Worm (Caenorhabditis elegans) whole organism, L4 larva: ENCODE data around the gene lips-17.

ENCODE experiments used
- F44E2.7 ChIP-seq: fragments of 200-800 bp; sonication (Bioruptor generic); IDR thresholded peaks from 2 replicates; pipeline ENCODE4 v2.1.2; 2022; ENCODE audit warnings: missing genetic modification characterization, missing compliant biosample characterization
- fos-1 ChIP-seq: fragments of 150-350 bp; optimal IDR thresholded peaks from 2 replicates; lab custom pipeline; 2014; ENCODE audit warnings: missing biosample characterization, missing genetic modification characterization
- lin-13 ChIP-seq: fragments of 150-350 bp; optimal IDR thresholded peaks from 2 replicates; lab custom pipeline; 2014; ENCODE audit warnings: missing biosample characterization, missing genetic modification reagents, missing genetic modification characterization
- lir-3 ChIP-seq: sonication (generic microtip); optimal IDR thresholded peaks from 2 replicates; lab custom pipeline; 2016; ENCODE audit warnings: mild to moderate bottlenecking, missing genetic modification characterization, missing compliant biosample characterization
- set-16 ChIP-seq: fragments of 200-800 bp; sonication (Bioruptor generic); IDR thresholded peaks from 2 replicates; pipeline ENCODE4 v1.3.6; 2022; ENCODE audit warnings: missing genetic modification reagents, missing genetic modification characterization, missing compliant biosample characterization
- spr-3 ChIP-seq: fragments of 200-800 bp; sonication (Bioruptor generic); optimal IDR thresholded peaks from 2 replicates; lab custom pipeline; 2018; ENCODE audit warnings: mild to moderate bottlenecking, missing genetic modification characterization, missing compliant biosample characterization
- unc-62 ChIP-seq, 3 experiments: fragments of 150-350 bp in 1 of 3; sonication (generic microtip); optimal IDR thresholded peaks in 2 of 3; peaks in 1 of 3; 1 replicate in 1 of 3; 2 replicates in 2 of 3; lab custom pipeline; 2014 to 2017; ENCODE audit warnings: missing biosample characterization in 3 of 3, missing genetic modification characterization in 3 of 3, missing genetic modification reagents in 3 of 3, missing genotype in 1 of 3
- ztf-11 ChIP-seq: fragments of 150-350 bp; optimal IDR thresholded peaks from 2 replicates; lab custom pipeline; 2014; ENCODE audit warnings: missing biosample characterization, missing genetic modification characterization

DNA sequence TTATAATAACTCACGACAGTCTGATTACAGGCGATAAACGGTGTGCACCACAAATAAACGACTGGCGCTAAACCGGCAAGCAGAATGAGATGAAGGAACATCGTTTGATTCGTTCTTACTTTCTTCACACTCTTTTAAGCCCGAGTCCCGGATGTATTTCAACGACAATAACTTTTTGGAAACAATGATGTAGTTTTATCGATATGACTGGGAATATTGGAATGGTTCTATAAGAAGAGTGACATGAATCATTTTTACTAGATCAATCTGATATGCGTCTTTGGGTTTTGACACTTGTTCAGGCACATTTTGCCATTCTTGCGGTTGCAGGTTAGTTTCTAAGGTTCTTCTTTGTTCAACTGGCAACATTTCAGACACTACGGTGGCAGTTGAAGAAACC lies 46.6 kb upstream of the lips-17 start, which contains the start of the genes ZK1290.11 and ZK1290.1:
- TF ChIP-seq lin-13 (GFP tag; lab: Kevin White, UChicago) (no peak), F44E2.7 (GFP tag; lab: Robert Waterston, UW) (no peak), fos-1 (tag; lab: Kevin White, UChicago) (no peak), unc-62 (GFP tag; optimal IDR thresholded peaks at IDR 0.05 in 1 of 2; lab: Kevin White, UChicago) (no peak), unc-62 (tag; optimal IDR thresholded peaks at IDR 0.05; lab: Kevin White, UChicago) (no peak), lir-3 (tag; lab: Kevin White, UChicago) (no peak), ztf-11 (tag; lab: Kevin White, UChicago) (no peak), spr-3 (GFP tag; lab: Kevin White, UChicago) (no peak), set-16 (GFP tag; lab: Robert Waterston, UW) (no peak)
